Worm (Caenorhabditis elegans) whole organism, early embryonic: ENCODE measurements around the gene tag-281.

ENCODE experiments used
- aly-1 ChIP-seq: sonication (generic microtip); optimal IDR thresholded peaks from 2 replicates; lab custom pipeline; 2016; ENCODE audit warnings: missing genetic modification characterization, missing compliant biosample characterization
- ama-1 ChIP-seq: fragments of 150-350 bp; optimal IDR thresholded peaks from 2 replicates; lab custom pipeline; 2014
- ceh-36 ChIP-seq: sonication (generic microtip); optimal IDR thresholded peaks from 2 replicates; lab custom pipeline; 2016; ENCODE audit warnings: missing genetic modification characterization, inconsistent platforms, missing compliant biosample characterization
- hnd-1 ChIP-seq: sonication (generic microtip); optimal IDR thresholded peaks from 2 replicates; lab custom pipeline; 2016; ENCODE audit warnings: missing genetic modification characterization, missing compliant biosample characterization
- scrt-1 ChIP-seq: fragments of 200-800 bp; sonication (Bioruptor generic); IDR thresholded peaks from 2 replicates; pipeline ENCODE4 v1.3.6; 2022; ENCODE audit warnings: missing genetic modification characterization, missing compliant biosample characterization
- tbx-11 ChIP-seq: fragments of 200-800 bp; sonication (Bioruptor generic); IDR thresholded peaks from 2 replicates; pipeline ENCODE4 v1.3.6; 2022; ENCODE audit warnings: missing genetic modification characterization, missing compliant biosample characterization
- tra-4 ChIP-seq: sonication (generic microtip); optimal IDR thresholded peaks from 2 replicates; lab custom pipeline; 2017; ENCODE audit warnings: missing genetic modification characterization, missing compliant biosample characterization

DNA sequence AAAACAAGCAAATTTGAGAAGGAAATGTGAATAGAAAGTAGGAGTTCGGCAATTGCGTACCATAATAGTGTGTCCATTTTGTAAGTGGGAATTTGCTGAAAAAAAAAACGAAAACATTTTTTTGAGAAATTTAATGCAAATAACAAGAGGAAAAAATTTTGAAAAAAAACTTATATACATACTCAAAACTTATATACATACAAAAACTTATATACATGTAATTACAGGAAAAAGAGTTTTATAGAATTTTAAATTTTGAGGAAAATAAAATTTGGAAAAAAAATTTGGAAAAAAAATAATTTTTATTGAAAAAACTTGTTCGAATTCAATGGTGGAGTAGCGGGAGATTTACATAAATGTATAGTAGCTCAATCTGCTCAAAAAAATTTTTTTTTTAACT is 43.2 kb downstream of the tag-281 start, which contains the start of gene ador-1:
- no peak for TF ChIP-seq ama-1 (lab: Kevin White, UChicago)
- TF ChIP-seq tra-4 (tag; lab: Kevin White, UChicago) = no peak
- TF ChIP-seq hnd-1 (tag; lab: Kevin White, UChicago) = no peak
- no peak for TF ChIP-seq ceh-36
- no peak for TF ChIP-seq tbx-11 (GFP tag; lab: Robert Waterston, UW)
- no peak for TF ChIP-seq aly-1 (tag; lab: Kevin White, UChicago)
- no peak for TF ChIP-seq scrt-1 (GFP tag; lab: Robert Waterston, UW)
